Worm (Caenorhabditis elegans) whole organism, late embryonic: ENCODE data around the gene clhm-1.

ENCODE experiments used
- C08G9.2 ChIP-seq: sonication (generic microtip); optimal IDR thresholded peaks from 2 replicates; lab custom pipeline; 2016; ENCODE audit warnings: mild to moderate bottlenecking, missing genetic modification characterization, moderate library complexity, missing compliant biosample characterization
- F13H6.1 ChIP-seq: sonication (generic microtip); optimal IDR thresholded peaks from 2 replicates; lab custom pipeline; 2016; ENCODE audit warnings: missing genetic modification characterization, missing compliant biosample characterization
- K09A11.1 ChIP-seq: sonication (generic microtip); optimal IDR thresholded peaks from 2 replicates; lab custom pipeline; 2017; ENCODE audit warnings: antibody characterized with exemption, mild to moderate bottlenecking, missing genetic modification characterization, missing compliant biosample characterization; ENCODE audit not compliant: insufficient read depth
- T23F11.4 ChIP-seq: fragments of 200-800 bp; sonication (Bioruptor generic); optimal IDR thresholded peaks from 2 replicates; lab custom pipeline; 2018; ENCODE audit warnings: mild to moderate bottlenecking, missing genetic modification characterization, missing compliant biosample characterization
- ceh-14 ChIP-seq: sonication (generic microtip); optimal IDR thresholded peaks from 2 replicates; lab custom pipeline; 2016; ENCODE audit warnings: missing genotype, missing genetic modification characterization, missing compliant biosample characterization
- ceh-18 ChIP-seq: sonication (generic microtip); optimal IDR thresholded peaks from 2 replicates; lab custom pipeline; 2016; ENCODE audit warnings: missing genetic modification characterization, missing compliant biosample characterization
- ceh-19 ChIP-seq: fragments of 200-800 bp; sonication (Bioruptor generic); optimal IDR thresholded peaks from 2 replicates; lab custom pipeline; 2018; ENCODE audit warnings: mild to moderate bottlenecking, missing genetic modification characterization, missing compliant biosample characterization
- ceh-2 ChIP-seq: sonication (generic microtip); optimal IDR thresholded peaks from 2 replicates; lab custom pipeline; 2016; ENCODE audit warnings: missing genotype, missing genetic modification characterization, missing compliant biosample characterization
- ceh-24 ChIP-seq: sonication (generic microtip); optimal IDR thresholded peaks from 2 replicates; lab custom pipeline; 2016; ENCODE audit warnings: mild to moderate bottlenecking, missing genetic modification characterization, missing compliant biosample characterization
- ceh-31 ChIP-seq: sonication (generic microtip); optimal IDR thresholded peaks from 2 replicates; lab custom pipeline; 2016; ENCODE audit warnings: missing genetic modification characterization, missing compliant biosample characterization
- ceh-34 ChIP-seq: sonication (generic microtip); optimal IDR thresholded peaks from 2 replicates; lab custom pipeline; 2016; ENCODE audit warnings: mild to moderate bottlenecking, missing genetic modification characterization, missing compliant biosample characterization
- ceh-45 ChIP-seq: fragments of 200-800 bp; sonication (Bioruptor generic); IDR thresholded peaks from 2 replicates; pipeline ENCODE4 v1.3.6; 2022; ENCODE audit warnings: missing genetic modification reagents, missing genetic modification characterization, missing compliant biosample characterization
- ceh-9 ChIP-seq: sonication (generic microtip); optimal IDR thresholded peaks from 2 replicates; lab custom pipeline; 2016; ENCODE audit warnings: mild to moderate bottlenecking, missing genetic modification characterization, inconsistent platforms, missing compliant biosample characterization
- dve-1 ChIP-seq: sonication (generic microtip); optimal IDR thresholded peaks from 2 replicates; lab custom pipeline; 2017; ENCODE audit warnings: antibody characterized with exemption, mild to moderate bottlenecking, missing genetic modification characterization, missing compliant biosample characterization
- elt-2 ChIP-seq: sonication (generic microtip); optimal IDR thresholded peaks from 2 replicates; lab custom pipeline; 2016; ENCODE audit warnings: missing genetic modification reagents, missing genetic modification characterization, missing compliant biosample characterization
- gmeb-2 ChIP-seq: sonication (generic microtip); optimal IDR thresholded peaks from 2 replicates; lab custom pipeline; 2016; ENCODE audit warnings: missing genetic modification characterization, inconsistent platforms, missing compliant biosample characterization
- hlh-13 ChIP-seq: fragments of 200-800 bp; sonication (Bioruptor generic); optimal IDR thresholded peaks from 2 replicates; lab custom pipeline; 2018; ENCODE audit warnings: mild to moderate bottlenecking, missing genetic modification characterization, missing compliant biosample characterization
- hlh-30 ChIP-seq: sonication (generic microtip); optimal IDR thresholded peaks from 2 replicates; lab custom pipeline; 2017; ENCODE audit warnings: antibody characterized with exemption, missing genetic modification characterization, missing compliant biosample characterization; ENCODE audit not compliant: insufficient read depth
- hlh-6 ChIP-seq: sonication (generic microtip); optimal IDR thresholded peaks from 2 replicates; lab custom pipeline; 2016; ENCODE audit warnings: missing genotype, missing genetic modification characterization, missing compliant biosample characterization
- lim-6 ChIP-seq: sonication (generic microtip); optimal IDR thresholded peaks from 2 replicates; lab custom pipeline; 2016; ENCODE audit warnings: missing genetic modification characterization, missing compliant biosample characterization
- lin-11 ChIP-seq: fragments of 200-800 bp; sonication (Bioruptor generic); optimal IDR thresholded peaks from 2 replicates; lab custom pipeline; 2018; ENCODE audit warnings: mild to moderate bottlenecking, missing genetic modification characterization, missing compliant biosample characterization
- npax-4 ChIP-seq: sonication (generic microtip); optimal IDR thresholded peaks from 2 replicates; lab custom pipeline; 2016; ENCODE audit warnings: missing genetic modification characterization, missing compliant biosample characterization
- odd-2 ChIP-seq: sonication (generic microtip); optimal IDR thresholded peaks from 2 replicates; lab custom pipeline; 2017; ENCODE audit warnings: antibody characterized with exemption, mild to moderate bottlenecking, missing genetic modification characterization, missing compliant biosample characterization
- pag-3 ChIP-seq: sonication (generic microtip); optimal IDR thresholded peaks from 2 replicates; lab custom pipeline; 2016; ENCODE audit warnings: missing compliant biosample characterization, missing genetic modification characterization, borderline replicate concordance
- pax-1 ChIP-seq: fragments of 150-350 bp; optimal IDR thresholded peaks from 2 replicates; lab custom pipeline; 2014; ENCODE audit warnings: missing biosample characterization, missing genetic modification characterization
- pha-2 ChIP-seq: sonication (generic microtip); optimal IDR thresholded peaks from 2 replicates; lab custom pipeline; 2017; ENCODE audit warnings: mild to moderate bottlenecking, missing genetic modification characterization, missing compliant biosample characterization
- pros-1 ChIP-seq: fragments of 150-350 bp; optimal IDR thresholded peaks from 2 replicates; lab custom pipeline; 2014; ENCODE audit warnings: missing biosample characterization, missing genetic modification reagents, missing genetic modification characterization
- ref-2 ChIP-seq: sonication (generic microtip); optimal IDR thresholded peaks from 2 replicates; lab custom pipeline; 2016; ENCODE audit warnings: missing genetic modification characterization, missing compliant biosample characterization
- rnt-1 ChIP-seq: sonication (generic microtip); optimal IDR thresholded peaks from 2 replicates; lab custom pipeline; 2016; ENCODE audit warnings: missing genetic modification characterization, missing compliant biosample characterization
- sox-4 ChIP-seq: sonication (generic microtip); optimal IDR thresholded peaks from 2 replicates; lab custom pipeline; 2017; ENCODE audit warnings: mild to moderate bottlenecking, missing genetic modification characterization, inconsistent platforms, missing compliant biosample characterization
- syd-9 ChIP-seq: sonication (generic microtip); optimal IDR thresholded peaks from 2 replicates; lab custom pipeline; 2016; ENCODE audit warnings: mild to moderate bottlenecking, missing genetic modification characterization, moderate library complexity, missing compliant biosample characterization
- tbx-2 ChIP-seq: sonication (generic microtip); optimal IDR thresholded peaks from 2 replicates; lab custom pipeline; 2016; ENCODE audit warnings: missing genetic modification characterization, missing compliant biosample characterization
- tbx-7 ChIP-seq: sonication (generic microtip); optimal IDR thresholded peaks from 2 replicates; lab custom pipeline; 2016; ENCODE audit warnings: missing genotype, missing genetic modification characterization, missing compliant biosample characterization
- unc-3 ChIP-seq, 2 experiments: fragments of 200-800 bp in 1 of 2; sonication (Bioruptor generic) in 1 of 2; sonication (generic microtip) in 1 of 2; conservative IDR thresholded peaks in 1 of 2; optimal IDR thresholded peaks in 1 of 2; 2 replicates each; pipeline versions ENCODE4 v1.3.6 to Lab custom; 2016 to 2022; ENCODE audit warnings: missing compliant biosample characterization in 2 of 2, missing genetic modification characterization in 2 of 2, missing genetic modification reagents in 1 of 2
- unc-42 ChIP-seq: sonication (generic microtip); optimal IDR thresholded peaks from 2 replicates; lab custom pipeline; 2016; ENCODE audit warnings: missing genotype, missing genetic modification characterization, missing compliant biosample characterization
- unc-86 ChIP-seq: sonication (generic microtip); optimal IDR thresholded peaks from 2 replicates; lab custom pipeline; 2016; ENCODE audit warnings: missing genetic modification characterization, missing compliant biosample characterization

clhm-1 gene

ce11 chrII:6833781-6834339 lies 36.9 kb downstream of the clhm-1 start:
- peak; percentile 18 for TF ChIP-seq ceh-31 (tag; lab: Kevin White, UChicago)
- TF ChIP-seq C08G9.2 (tag; lab: Kevin White, UChicago), result peak; percentile 4
- peak; percentile 1 for TF ChIP-seq tbx-2 (tag; lab: Kevin White, UChicago)
- TF ChIP-seq pag-3 (tag; lab: Kevin White, UChicago), result no peak
- no peak for TF ChIP-seq elt-2 (tag; lab: Kevin White, UChicago)
- no peak for TF ChIP-seq npax-4
- TF ChIP-seq F13H6.1 (tag; lab: Kevin White, UChicago), result peak; percentile 32
- no peak for TF ChIP-seq pros-1 (tag; lab: Kevin White, UChicago)
- peak; percentile 30 for TF ChIP-seq ceh-34 (tag; lab: Kevin White, UChicago)
- TF ChIP-seq ref-2 (tag; lab: Kevin White, UChicago), result peak; percentile 55
- peak; percentile 63 for TF ChIP-seq hlh-30

- TF ChIP-seq hlh-6 (tag; lab: Kevin White, UChicago) (peak; percentile 13), pax-1 (no peak), gmeb-2 (tag; lab: Kevin White, UChicago) (no peak), T23F11.4 (GFP tag; lab: Kevin White, UChicago) (no peak), unc-3 (GFP tag; conservative IDR thresholded peaks at IDR 0.05; lab: Robert Waterston, UW) (no peak), unc-3 (tag; optimal IDR thresholded peaks at IDR 0.05; lab: Kevin White, UChicago) (no peak), lin-11 (no peak), ceh-2 (tag; lab: Kevin White, UChicago) (no peak), tbx-7 (tag; lab: Kevin White, UChicago) (no peak), rnt-1 (tag; lab: Kevin White, UChicago) (peak; percentile 40), ref-2 (tag; lab: Kevin White, UChicago) (no peak), syd-9 (tag; lab: Kevin White, UChicago) (no peak), ceh-9 (tag; lab: Kevin White, UChicago) (no peak), tbx-2 (tag; lab: Kevin White, UChicago) (peak; percentile 17), hlh-13 (GFP tag; lab: Kevin White, UChicago) (no peak), hlh-30 (no peak), unc-86 (tag; lab: Kevin White, UChicago) (no peak), pha-2 (tag; lab: Kevin White, UChicago) (peak; percentile 19), ceh-31 (tag; lab: Kevin White, UChicago) (peak; percentile 17), odd-2 (tag; lab: Kevin White, UChicago) (no peak), ceh-18 (tag; lab: Kevin White, UChicago) (peak; percentile 39), ceh-24 (tag; lab: Kevin White, UChicago) (no peak), pros-1 (tag; lab: Kevin White, UChicago) (no peak), sox-4 (tag; lab: Kevin White, UChicago) (no peak), lim-6 (tag; lab: Kevin White, UChicago) (no peak), ceh-19 (GFP tag; lab: Kevin White, UChicago) (no peak), C08G9.2 (tag; lab: Kevin White, UChicago) (peak; percentile 27), ceh-14 (peak; percentile 13), elt-2 (tag; lab: Kevin White, UChicago) (peak; percentile 32), K09A11.1 (tag; lab: Kevin White, UChicago) (no peak), dve-1 (tag; lab: Kevin White, UChicago) (no peak), ceh-45 (no peak)
Measured at ce11 chrII:6832695-6833389, 38.0 kb downstream of the clhm-1 start.

- TF ChIP-seq dve-1 (tag; lab: Kevin White, UChicago) (no peak), unc-42 (tag; lab: Kevin White, UChicago) (peak; percentile 13)
Measured at ce11 chrII:6832207-6832606, 38.6 kb downstream of the clhm-1 start.
